Worm (Caenorhabditis elegans) whole organism, L4 larva: Measurements from ENCODE around the gene F16B12.7.

Source experiments
- ZK546.5 ChIP-seq, 2 experiments: sonication (generic microtip); optimal IDR thresholded peaks; 2 replicates each; lab custom pipeline; 2017; ENCODE audit warnings: missing biosample characterization in 2 of 2, missing genetic modification characterization in 2 of 2
- fkh-10 ChIP-seq: fragments of 150-350 bp; optimal IDR thresholded peaks from 2 replicates; lab custom pipeline; 2014; ENCODE audit warnings: missing biosample characterization, missing genetic modification reagents, missing genetic modification characterization
- lsy-2 ChIP-seq, 2 experiments: fragments of 150-350 bp in 1 of 2; sonication (generic microtip) in 1 of 2; optimal IDR thresholded peaks; 2 replicates each; lab custom pipeline; 2014 to 2017; ENCODE audit warnings: missing biosample characterization in 2 of 2, missing genetic modification characterization in 2 of 2
- nhr-10 ChIP-seq: fragments of 150-350 bp; optimal IDR thresholded peaks from 2 replicates; lab custom pipeline; 2014; ENCODE audit warnings: missing biosample characterization, missing genetic modification characterization
- pqm-1 ChIP-seq: sonication (generic microtip); optimal IDR thresholded peaks from 2 replicates; lab custom pipeline; 2017; ENCODE audit warnings: missing biosample characterization, missing genetic modification characterization
- zag-1 ChIP-seq: fragments of 150-350 bp; optimal IDR thresholded peaks from 2 replicates; lab custom pipeline; 2014; ENCODE audit warnings: missing biosample characterization, missing genetic modification characterization

- TF ChIP-seq pqm-1 (tag; lab: Kevin White, UChicago), result no peak
- no peak for TF ChIP-seq nhr-10 (tag; lab: Kevin White, UChicago)
- no peak for TF ChIP-seq zag-1 (tag; lab: Kevin White, UChicago)
- TF ChIP-seq lsy-2 (tag; optimal IDR thresholded peaks at IDR 0.05; lab: Kevin White, UChicago), result no peak
- TF ChIP-seq ZK546.5 (tag; optimal IDR thresholded peaks at IDR 0.05; lab: Kevin White, UChicago), result no peak
- TF ChIP-seq fkh-10 (GFP tag; lab: Kevin White, UChicago), result no peak
Observed at ce11 chrX:14140040-14140439, 31.7 kb downstream of the F16B12.7 start, which contains the start of gene nkat-1.
